Worm (Caenorhabditis elegans) whole organism, early embryonic: ENCODE data around the gene ZK1240.8.

Experiments used
- F13C5.2 ChIP-seq: sonication (generic microtip); optimal IDR thresholded peaks from 2 replicates; lab custom pipeline; 2017; ENCODE audit warnings: mild to moderate bottlenecking, missing genetic modification characterization, inconsistent platforms, missing compliant biosample characterization
- ama-1 ChIP-seq: fragments of 150-350 bp; optimal IDR thresholded peaks from 2 replicates; lab custom pipeline; 2014
- tra-4 ChIP-seq: sonication (generic microtip); optimal IDR thresholded peaks from 2 replicates; lab custom pipeline; 2017; ENCODE audit warnings: missing genetic modification characterization, missing compliant biosample characterization

DNA sequence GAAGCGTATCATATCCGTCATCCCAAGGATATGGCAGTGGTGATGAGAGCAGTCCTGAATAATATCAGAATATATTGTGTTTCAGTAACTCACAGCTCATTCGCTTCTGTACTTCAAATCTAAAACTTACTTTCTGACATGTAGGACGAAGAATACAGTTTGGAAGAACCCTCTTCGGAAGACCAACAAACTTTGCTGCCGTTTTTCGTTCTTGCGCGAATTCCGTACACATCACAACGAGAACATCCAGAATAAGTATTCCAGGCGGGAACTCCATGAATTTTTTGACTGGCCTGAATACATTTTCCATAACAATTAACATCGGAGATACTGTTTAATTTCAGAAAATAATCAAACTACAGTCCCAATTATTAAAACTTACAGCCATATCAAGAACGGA, 51.4 kb downstream of the ZK1240.8 start, which contains the start of gene K09F6.15:
- no peak for TF ChIP-seq tra-4
- no peak for TF ChIP-seq ama-1 (lab: Kevin White, UChicago)
- TF ChIP-seq F13C5.2 (tag; lab: Kevin White, UChicago) = no peak
